Worm (Caenorhabditis elegans) whole organism, mixed stage, embryonic: ENCODE data around the gene eak-4.

Experiments used
- ces-1 ChIP-seq: fragments of 150-350 bp; optimal IDR thresholded peaks from 2 replicates; lab custom pipeline; 2014; ENCODE audit warnings: missing biosample characterization, missing genetic modification reagents, missing genetic modification characterization
- elt-1 ChIP-seq: sonication (generic microtip); optimal IDR thresholded peaks from 2 replicates; lab custom pipeline; 2017; ENCODE audit warnings: missing genetic modification characterization, mild to moderate bottlenecking, missing compliant biosample characterization, antibody characterized with exemption, moderate library complexity, borderline replicate concordance; ENCODE audit not compliant: insufficient read depth
- nhr-12 ChIP-seq: fragments of 150-350 bp; optimal IDR thresholded peaks from 2 replicates; lab custom pipeline; 2014; ENCODE audit warnings: missing biosample characterization, missing genetic modification characterization
- unc-39 ChIP-seq: fragments of 150-350 bp; optimal IDR thresholded peaks from 2 replicates; lab custom pipeline; 2014; ENCODE audit warnings: missing biosample characterization, missing genetic modification characterization
- unc-62 ChIP-seq: fragments of 150-350 bp; optimal IDR thresholded peaks from 2 replicates; lab custom pipeline; 2014; ENCODE audit warnings: missing biosample characterization, missing genetic modification reagents, missing genetic modification characterization

- TF ChIP-seq ces-1 (GFP tag; lab: Kevin White, UChicago): no peak
- no peak for TF ChIP-seq unc-39 (tag; lab: Kevin White, UChicago)
- no peak for TF ChIP-seq unc-62 (GFP tag; lab: Kevin White, UChicago)
- no peak for TF ChIP-seq nhr-12 (tag; lab: Kevin White, UChicago)
- TF ChIP-seq elt-1 (tag; lab: Kevin White, UChicago): no peak
Observed at ce11 chrIV:12531464-12531863, 6.2 kb upstream of the eak-4 start.
